Fruit fly (Drosophila melanogaster) whole organism, prepupa: ENCODE measurements around the gene CG13023.
A peak's percentile ranks its signal among the peaks of the same experiment; 100 is the strongest.

ENCODE experiments used
- Blimp-1 ChIP-seq: fragments of 200-800 bp; sonication (Bioruptor generic); optimal IDR thresholded peaks from 3 replicates; lab custom pipeline; 2017; ENCODE audit warnings: missing biosample characterization, missing genetic modification characterization, mild to moderate bottlenecking, moderate library complexity, missing genetic modification reagents
- CG10631 ChIP-seq: fragments of 200-800 bp; sonication (Bioruptor generic); optimal IDR thresholded peaks from 2 replicates; lab custom pipeline; 2016; ENCODE audit warnings: missing biosample characterization, missing genetic modification characterization
- CG10669 ChIP-seq: fragments of 200-800 bp; sonication (Bioruptor generic); optimal IDR thresholded peaks from 3 replicates; lab custom pipeline; 2018; ENCODE audit warnings: missing biosample characterization, mild to moderate bottlenecking, missing genetic modification characterization, moderate library complexity
- CG11294 ChIP-seq: fragments of 200-800 bp; sonication (Bioruptor generic); IDR thresholded peaks from 2 replicates; pipeline ENCODE4 v1.3.6; 2022; ENCODE audit warnings: missing biosample characterization, missing genetic modification characterization
- CG11902 ChIP-seq: fragments of 200-800 bp; sonication (Bioruptor generic); optimal IDR thresholded peaks from 3 replicates; lab custom pipeline; 2016; ENCODE audit warnings: missing biosample characterization, missing genetic modification characterization
- CG15336 ChIP-seq: fragments of 200-800 bp; sonication (Bioruptor generic); IDR thresholded peaks from 2 replicates; pipeline ENCODE4 v1.3.6; 2022; ENCODE audit warnings: missing biosample characterization, missing genetic modification characterization
- CG16779 ChIP-seq: fragments of 200-800 bp; sonication (Bioruptor generic); optimal IDR thresholded peaks from 3 replicates; lab custom pipeline; 2017; ENCODE audit warnings: missing biosample characterization, mild to moderate bottlenecking, missing genetic modification characterization
- CG3032 ChIP-seq: fragments of 200-800 bp; optimal IDR thresholded peaks from 2 replicates; lab custom pipeline; 2019; ENCODE audit warnings: missing biosample characterization, mild to moderate bottlenecking, missing genetic modification characterization, moderate library complexity
- CG32006 ChIP-seq: fragments of 200-800 bp; sonication (Bioruptor generic); optimal IDR thresholded peaks from 3 replicates; lab custom pipeline; 2017; ENCODE audit warnings: missing biosample characterization, mild to moderate bottlenecking, missing genetic modification characterization
- CG34406 ChIP-seq: fragments of 200-800 bp; sonication (Bioruptor generic); optimal IDR thresholded peaks from 3 replicates; lab custom pipeline; 2016; ENCODE audit warnings: missing biosample characterization, missing genetic modification characterization
- CG3919 ChIP-seq: fragments of 200-800 bp; sonication (Bioruptor generic); optimal IDR thresholded peaks from 3 replicates; lab custom pipeline; 2016; ENCODE audit warnings: missing biosample characterization, missing genetic modification characterization
- CG4318 ChIP-seq: fragments of 200-800 bp; sonication (Bioruptor generic); optimal IDR thresholded peaks from 3 replicates; lab custom pipeline; 2017; ENCODE audit warnings: missing biosample characterization, mild to moderate bottlenecking, missing genetic modification characterization
- CG6163 ChIP-seq: fragments of 200-800 bp; sonication (Bioruptor generic); IDR thresholded peaks from 3 replicates; pipeline ENCODE4 v1.3.6; 2022; ENCODE audit warnings: missing biosample characterization, missing genetic modification characterization
- CG6276 ChIP-seq: fragments of 200-800 bp; sonication (Bioruptor generic); optimal IDR thresholded peaks from 2 replicates; lab custom pipeline; 2017; ENCODE audit warnings: missing biosample characterization, mild to moderate bottlenecking, missing genetic modification characterization
- CG6792 ChIP-seq: fragments of 200-800 bp; sonication (Bioruptor generic); optimal IDR thresholded peaks from 3 replicates; lab custom pipeline; 2016; ENCODE audit warnings: missing biosample characterization, missing genetic modification characterization
- CG6854 ChIP-seq: fragments of 200-800 bp; sonication (Bioruptor generic); optimal IDR thresholded peaks from 2 replicates; lab custom pipeline; 2017; ENCODE audit warnings: missing biosample characterization, mild to moderate bottlenecking, missing genetic modification characterization
- CG8119 ChIP-seq: fragments of 200-800 bp; sonication (Bioruptor generic); IDR thresholded peaks from 3 replicates; pipeline ENCODE4 v1.3.6; 2022; ENCODE audit warnings: missing biosample characterization, missing genetic modification characterization
- CG8319 ChIP-seq: fragments of 200-800 bp; sonication (Bioruptor generic); optimal IDR thresholded peaks from 3 replicates; lab custom pipeline; 2016; ENCODE audit warnings: missing biosample characterization, missing genetic modification characterization
- CG9139 ChIP-seq: fragments of 200-800 bp; sonication (Bioruptor generic); optimal IDR thresholded peaks from 3 replicates; lab custom pipeline; 2017; ENCODE audit warnings: missing biosample characterization, mild to moderate bottlenecking, missing genetic modification characterization
- Eip75B ChIP-seq: fragments of 200-800 bp; sonication (Bioruptor generic); optimal IDR thresholded peaks from 3 replicates; lab custom pipeline; 2016; ENCODE audit warnings: missing biosample characterization, missing genetic modification characterization
- Ets21C ChIP-seq: fragments of 200-800 bp; sonication (Bioruptor generic); optimal IDR thresholded peaks from 3 replicates; lab custom pipeline; 2016; ENCODE audit warnings: missing biosample characterization, missing genetic modification characterization
- Ets96B ChIP-seq: fragments of 200-800 bp; optimal IDR thresholded peaks from 2 replicates; lab custom pipeline; 2019; ENCODE audit warnings: missing biosample characterization, mild to moderate bottlenecking, missing genetic modification characterization, moderate library complexity
- Gug ChIP-seq: fragments of 200-800 bp; sonication (Bioruptor generic); IDR thresholded peaks from 2 replicates; pipeline ENCODE4 v1.3.6; 2022; ENCODE audit warnings: missing biosample characterization, missing genetic modification characterization
- Hr4 ChIP-seq: fragments of 200-800 bp; sonication (Bioruptor generic); optimal IDR thresholded peaks from 3 replicates; lab custom pipeline; 2016; ENCODE audit warnings: missing biosample characterization, missing genetic modification characterization
- Lpt ChIP-seq: fragments of 200-800 bp; sonication (Bioruptor generic); optimal IDR thresholded peaks from 3 replicates; lab custom pipeline; 2016; ENCODE audit warnings: missing biosample characterization, missing genetic modification characterization
- Met ChIP-seq: fragments of 200-800 bp; sonication (Bioruptor generic); optimal IDR thresholded peaks from 3 replicates; lab custom pipeline; 2016; ENCODE audit warnings: missing biosample characterization, missing genetic modification characterization
- OdsH ChIP-seq: fragments of 200-800 bp; sonication (Bioruptor generic); optimal IDR thresholded peaks from 3 replicates; lab custom pipeline; 2016; ENCODE audit warnings: missing biosample characterization, missing genetic modification characterization
- Sox102F ChIP-seq: fragments of 200-800 bp; sonication (Bioruptor generic); optimal IDR thresholded peaks from 2 replicates; lab custom pipeline; 2016; ENCODE audit warnings: missing biosample characterization, mild to moderate bottlenecking, missing genetic modification characterization
- Sox14 ChIP-seq: fragments of 200-800 bp; sonication (Bioruptor generic); optimal IDR thresholded peaks from 3 replicates; lab custom pipeline; 2016; ENCODE audit warnings: missing biosample characterization, missing genetic modification characterization
- Sox15 ChIP-seq: fragments of 200-800 bp; sonication (Bioruptor generic); optimal IDR thresholded peaks from 3 replicates; lab custom pipeline; 2016; ENCODE audit warnings: missing biosample characterization, missing genetic modification characterization
- achi ChIP-seq: fragments of 200-800 bp; sonication (Bioruptor generic); optimal IDR thresholded peaks from 3 replicates; lab custom pipeline; 2016; ENCODE audit warnings: missing biosample characterization, missing genetic modification characterization
- acj6 ChIP-seq: fragments of 200-800 bp; sonication (Bioruptor generic); optimal IDR thresholded peaks from 3 replicates; lab custom pipeline; 2016; ENCODE audit warnings: missing biosample characterization, missing genetic modification characterization
- cyc ChIP-seq: fragments of 200-800 bp; sonication (Bioruptor generic); optimal IDR thresholded peaks from 3 replicates; lab custom pipeline; 2016; ENCODE audit warnings: missing biosample characterization, missing genetic modification characterization
- eg ChIP-seq: fragments of 200-800 bp; sonication (Bioruptor generic); IDR thresholded peaks from 3 replicates; pipeline ENCODE4 v1.3.6; 2022; ENCODE audit warnings: missing biosample characterization, missing genetic modification characterization
- esn ChIP-seq: fragments of 200-800 bp; sonication (Bioruptor generic); optimal IDR thresholded peaks from 2 replicates; lab custom pipeline; 2016; ENCODE audit warnings: missing biosample characterization, mild to moderate bottlenecking, missing genetic modification characterization, moderate library complexity
- fd85E ChIP-seq: fragments of 200-800 bp; sonication (Bioruptor generic); optimal IDR thresholded peaks from 3 replicates; lab custom pipeline; 2016; ENCODE audit warnings: missing biosample characterization, missing genetic modification characterization
- fkh ChIP-seq: fragments of 200-800 bp; sonication (Bioruptor generic); optimal IDR thresholded peaks from 3 replicates; lab custom pipeline; 2017; ENCODE audit warnings: missing biosample characterization, mild to moderate bottlenecking, missing genetic modification characterization, moderate library complexity
- lz ChIP-seq: fragments of 200-800 bp; sonication (Bioruptor generic); optimal IDR thresholded peaks from 3 replicates; lab custom pipeline; 2016; ENCODE audit warnings: missing biosample characterization, missing genetic modification characterization
- net ChIP-seq: fragments of 200-800 bp; sonication (Bioruptor generic); optimal IDR thresholded peaks from 3 replicates; lab custom pipeline; 2016; ENCODE audit warnings: missing biosample characterization, missing genetic modification characterization
- pdm3 ChIP-seq: fragments of 200-800 bp; sonication (Bioruptor generic); optimal IDR thresholded peaks from 3 replicates; lab custom pipeline; 2016; ENCODE audit warnings: missing biosample characterization, missing genetic modification characterization
- salr ChIP-seq, 2 experiments: fragments of 200-800 bp; sonication (Bioruptor generic); optimal IDR thresholded peaks; 3 replicates each; lab custom pipeline; 2016 to 2018; ENCODE audit warnings: missing biosample characterization in 2 of 2, missing genetic modification characterization in 2 of 2, mild to moderate bottlenecking in 1 of 2
- spab ChIP-seq: fragments of 200-800 bp; sonication (Bioruptor generic); optimal IDR thresholded peaks from 2 replicates; lab custom pipeline; 2017; ENCODE audit warnings: missing biosample characterization, mild to moderate bottlenecking, missing genetic modification characterization, missing genetic modification reagents
- ss ChIP-seq, 2 experiments: fragments of 200-800 bp; sonication (Bioruptor generic); optimal IDR thresholded peaks; 2 replicates in 1 of 2; 3 replicates in 1 of 2; lab custom pipeline; 2017 to 2018; ENCODE audit warnings: mild to moderate bottlenecking in 2 of 2, missing biosample characterization in 2 of 2, missing genetic modification characterization in 2 of 2, moderate library complexity in 1 of 2
- svp ChIP-seq: fragments of 200-800 bp; sonication (Bioruptor generic); peaks from one replicate; lab custom pipeline; 2016; ENCODE audit warnings: missing biosample characterization, missing genetic modification characterization
- topi ChIP-seq: fragments of 200-800 bp; sonication (Bioruptor generic); optimal IDR thresholded peaks from 3 replicates; lab custom pipeline; 2016; ENCODE audit warnings: missing biosample characterization, missing genetic modification characterization
- vri ChIP-seq: fragments of 200-800 bp; sonication (Bioruptor generic); optimal IDR thresholded peaks from 3 replicates; lab custom pipeline; 2016; ENCODE audit warnings: missing biosample characterization, mild to moderate bottlenecking, missing genetic modification characterization

The CG13023 gene

DNA sequence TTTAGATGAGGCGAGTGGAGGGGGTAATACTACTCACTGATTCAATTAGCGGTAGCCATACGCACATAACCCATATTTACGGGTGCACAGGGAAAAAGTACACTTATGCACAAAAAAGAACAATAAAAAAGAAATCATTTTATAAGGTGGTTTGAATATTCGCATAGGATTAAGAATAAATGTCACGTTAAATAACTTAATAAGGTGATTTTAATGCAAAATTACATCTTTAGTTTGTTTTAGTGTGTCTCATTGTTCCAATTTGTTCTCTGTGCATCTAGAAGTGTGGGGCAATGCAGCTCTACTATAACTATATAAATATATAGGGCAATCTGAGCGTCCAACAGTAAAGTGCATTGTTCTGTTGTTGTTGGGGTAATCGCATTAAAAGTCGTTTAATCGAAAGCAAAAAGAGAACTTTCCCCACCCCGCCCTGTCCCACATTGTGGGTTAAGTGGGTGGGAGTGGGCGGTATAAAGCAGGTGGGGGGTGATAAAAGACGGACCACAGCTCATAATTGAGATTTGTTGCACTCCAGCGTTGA, 34.4 kb downstream of the CG13023 start (continued):
- TF ChIP-seq fkh (GFP tag; lab: Kevin White, UChicago) (no peak), Gug (GFP tag; lab: Robert Waterston, UW) (peak; percentile 70), svp (GFP tag; lab: Kevin White, UChicago) (peak; percentile 55), CG6163 (peak; percentile 55; the same call in 2 of the 3 replicates), Sox15 (GFP tag; lab: Kevin White, UChicago) (no peak), vri (no peak), CG11294 (GFP tag; lab: Robert Waterston, UW) (peak; percentile 55), cyc (GFP tag; lab: Kevin White, UChicago) (no peak)

DNA sequence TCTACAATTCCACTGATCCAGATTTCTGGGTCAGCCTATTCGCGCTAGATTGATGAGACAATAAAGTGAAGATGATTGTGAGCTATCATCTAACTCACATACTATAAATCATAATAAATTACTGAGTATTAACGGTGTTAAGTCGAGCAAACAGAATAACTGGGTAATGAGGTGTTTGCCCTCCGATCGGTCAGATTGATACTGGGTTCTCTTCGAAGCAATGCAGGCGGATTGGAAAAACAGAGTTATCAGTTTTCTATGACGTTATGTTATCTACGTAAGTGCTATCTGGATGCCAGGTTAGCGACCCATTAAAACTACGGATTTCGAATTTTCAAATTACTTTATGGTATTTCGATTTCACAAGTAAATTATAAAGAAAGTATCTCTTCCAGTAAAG, 35.3 kb downstream of the CG13023 start:
- TF ChIP-seq OdsH (GFP tag; lab: Kevin White, UChicago), result no peak
- TF ChIP-seq topi, result no peak
- no peak for TF ChIP-seq CG32006 (GFP tag; lab: Kevin White, UChicago)
- TF ChIP-seq fkh (GFP tag; lab: Kevin White, UChicago), result peak; percentile 26
- no peak for TF ChIP-seq Sox102F
- TF ChIP-seq CG8319, result no peak

DNA sequence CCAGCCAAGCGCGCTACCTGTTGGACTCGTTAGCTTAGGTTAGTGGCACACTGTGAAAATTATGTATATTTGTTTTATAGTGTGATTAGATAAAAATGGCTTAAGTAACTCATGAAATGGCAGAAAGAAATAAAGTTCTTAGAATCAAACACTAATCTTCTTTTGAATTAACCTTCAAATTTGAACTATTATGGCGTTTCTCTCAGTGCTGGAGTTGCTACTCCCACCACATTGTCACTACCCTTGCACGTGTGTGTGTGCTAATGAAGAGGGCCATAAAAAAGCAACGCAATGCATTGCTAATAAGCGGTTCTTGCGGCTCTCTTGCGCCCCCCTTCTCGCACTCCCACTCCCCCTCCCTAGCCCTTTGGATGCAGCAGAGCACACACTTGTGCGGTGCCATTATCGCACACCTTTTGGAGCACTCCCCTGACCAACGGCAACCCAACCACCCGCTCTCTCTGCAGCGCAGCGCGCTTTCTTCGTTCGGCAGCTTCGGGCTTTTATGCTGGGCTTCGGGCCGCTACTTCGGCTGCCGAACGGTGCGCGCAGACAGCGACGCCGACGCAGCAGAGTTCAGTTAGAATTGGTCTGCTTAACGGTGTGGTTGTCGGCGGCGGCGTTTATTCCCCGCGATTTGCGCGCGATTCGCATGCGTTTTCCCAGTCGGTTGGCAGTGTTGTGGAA, 36.4 kb downstream of the CG13023 start:
- TF ChIP-seq fd85E (GFP tag; lab: Kevin White, UChicago) (no peak), acj6 (peak; percentile 88), CG15336 (GFP tag; lab: Robert Waterston, UW) (peak; percentile 92), Blimp-1 (GFP tag; lab: Kevin White, UChicago) (peak; percentile 45), CG34406 (GFP tag; lab: Kevin White, UChicago) (peak; percentile 80), CG6854 (peak; percentile 63), Hr4 (GFP tag; lab: Kevin White, UChicago) (peak; percentile 91), CG6163 (peak; percentile 95), ss (GFP tag; optimal IDR thresholded peaks at IDR 0.05; lab: Kevin White, UChicago) (peak; percentile 55 to 71), CG9139 (GFP tag; lab: Kevin White, UChicago) (peak; percentile 41), Eip75B (GFP tag; lab: Kevin White, UChicago) (peak; percentile 82), Gug (GFP tag; lab: Robert Waterston, UW) (peak; percentile 90), esn (GFP tag; lab: Kevin White, UChicago) (peak; percentile 89), CG10669 (GFP tag; lab: Kevin White, UChicago) (peak; percentile 71), OdsH (GFP tag; lab: Kevin White, UChicago) (peak; percentile 89), CG3919 (GFP tag; lab: Kevin White, UChicago) (peak; percentile 87), Lpt (GFP tag; lab: Kevin White, UChicago) (peak; percentile 82), CG11294 (GFP tag; lab: Robert Waterston, UW) (peak; percentile 67), CG6276 (GFP tag; lab: Kevin White, UChicago) (peak; percentile 76), Ets21C (GFP tag; lab: Kevin White, UChicago) (peak; percentile 69), pdm3 (GFP tag; lab: Kevin White, UChicago) (peak; percentile 87), CG6792 (GFP tag; lab: Kevin White, UChicago) (peak; percentile 89), CG8119 (GFP tag; lab: Robert Waterston, UW) (peak; percentile 94), Sox14 (GFP tag; lab: Kevin White, UChicago) (peak; percentile 88), achi (peak; percentile 85), CG32006 (GFP tag; lab: Kevin White, UChicago) (peak; percentile 92), CG4318 (GFP tag; lab: Kevin White, UChicago) (peak; percentile 85), vri (peak; percentile 95), eg (GFP tag; lab: Robert Waterston, UW) (peak; percentile 94), Ets96B (tag; lab: Kevin White, UChicago) (peak; percentile 81), CG10631 (GFP tag; lab: Kevin White, UChicago) (peak; percentile 90), CG3032 (tag; lab: Kevin White, UChicago) (peak; percentile 73), spab (GFP tag; lab: Kevin White, UChicago) (peak; percentile 73), net (GFP tag; lab: Kevin White, UChicago) (peak; percentile 86), CG11902 (GFP tag; lab: Kevin White, UChicago) (peak; percentile 65), salr (GFP tag; optimal IDR thresholded peaks at IDR 0.05; lab: Kevin White, UChicago) (peak; percentile 68 to 86), Met (GFP tag; lab: Kevin White, UChicago) (peak; percentile 80), CG16779 (peak; percentile 74), lz (GFP tag; lab: Kevin White, UChicago) (peak; percentile 88)
